Fruit fly (Drosophila melanogaster): Measurements from ENCODE around the gene CG6321.

Gene CG6321

DNA sequence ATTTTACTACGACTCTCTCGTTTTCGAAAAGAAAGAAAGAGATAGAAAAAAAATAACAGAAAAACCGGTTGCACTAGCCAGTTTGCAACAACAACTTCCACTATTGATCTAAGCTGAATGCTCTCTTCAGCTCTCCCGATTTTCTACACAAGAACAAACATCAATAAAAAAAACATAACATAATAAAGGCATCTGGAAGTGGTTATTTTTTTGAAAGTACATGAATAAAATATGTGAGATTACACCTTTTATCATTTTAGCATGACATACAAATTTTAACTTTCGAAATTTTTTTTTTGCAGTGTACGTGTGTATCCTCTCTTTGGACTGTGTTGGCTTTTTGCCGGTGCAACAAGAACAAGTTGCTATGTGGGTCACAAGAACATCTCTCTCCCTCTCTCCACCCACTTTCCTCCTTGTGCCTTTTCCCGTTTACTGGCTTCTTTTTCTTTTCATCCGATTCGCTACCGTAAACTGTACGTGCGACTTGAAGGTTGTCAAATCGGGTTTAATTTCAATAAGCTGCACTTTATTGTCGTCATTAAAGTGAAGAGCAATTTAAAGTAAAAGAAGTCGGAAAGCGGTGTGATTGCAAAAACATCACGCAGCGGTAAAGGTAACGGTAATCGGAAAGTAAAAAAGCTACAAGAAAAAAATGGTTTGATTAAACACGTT is 23.7 kb upstream of the CG6321 start (continued):
- TF ChIP-seq MTF-1 (GFP tag; optimal IDR thresholded peaks at IDR 0.05; ENCODE audit: borderline replicate concordance), result peak; percentile 86
- TF ChIP-seq CG7271 (tag; optimal IDR thresholded peaks at IDR 0.05), result peak; percentile 89
- peak; percentile 56 for TF ChIP-seq MESR4 (GFP tag; optimal IDR thresholded peaks at IDR 0.05)
- TF ChIP-seq dmrt11E (tag; optimal IDR thresholded peaks at IDR 0.05), result peak; percentile 98
- no peak for TF ChIP-seq ham (GFP tag; IDR thresholded peaks at IDR 0.05)
- TF ChIP-seq dm (GFP tag; optimal IDR thresholded peaks at IDR 0.05), result peak; percentile 94
- no peak for TF ChIP-seq CG42726 (GFP tag; IDR thresholded peaks at IDR 0.05; ENCODE audit: partially characterized antibody)
- TF ChIP-seq fd3F (GFP tag; optimal IDR thresholded peaks at IDR 0.05), result peak; percentile 89
- peak; percentile 89 for TF ChIP-seq CG6683 (GFP tag; optimal IDR thresholded peaks at IDR 0.05)
- peak; percentile 89 for TF ChIP-seq danr (GFP tag; IDR thresholded peaks at IDR 0.05)
- TF ChIP-seq CG1024 (GFP tag; IDR thresholded peaks at IDR 0.05), result peak; percentile 94
- peak; percentile 98 for TF ChIP-seq gsb-n (tag; optimal IDR thresholded peaks at IDR 0.05)
- TF ChIP-seq pfk (GFP tag; optimal IDR thresholded peaks at IDR 0.05), result peak; percentile 24
- peak; percentile 98 for TF ChIP-seq CG12391 (tag; optimal IDR thresholded peaks at IDR 0.05)
- peak; percentile 97 for TF ChIP-seq CG32767 (GFP tag; IDR thresholded peaks at IDR 0.05)
- TF ChIP-seq psq (GFP tag; optimal IDR thresholded peaks at IDR 0.05), result peak; percentile 91
- no peak for TF ChIP-seq hb (GFP tag; IDR thresholded peaks at IDR 0.05; ENCODE audit: partially characterized antibody)
- TF ChIP-seq knrl (GFP tag; IDR thresholded peaks at IDR 0.05; ENCODE audit: partially characterized antibody), result no peak
- TF ChIP-seq Nf-YB (GFP tag; optimal IDR thresholded peaks at IDR 0.05), result peak; percentile 88
- TF ChIP-seq CG8089 (GFP tag; optimal IDR thresholded peaks at IDR 0.05), result peak; percentile 97
- peak; percentile 97 for TF ChIP-seq Atf3 (GFP tag; optimal IDR thresholded peaks at IDR 0.05)
- TF ChIP-seq CG6254 (GFP tag; optimal IDR thresholded peaks at IDR 0.05), result peak; percentile 96
- TF ChIP-seq dysf (GFP tag; IDR thresholded peaks at IDR 0.05), result peak; percentile 97
- peak; percentile 96 for TF ChIP-seq salm (tag; optimal IDR thresholded peaks at IDR 0.05)
- TF ChIP-seq CG32772 (GFP tag; IDR thresholded peaks at IDR 0.05), result peak; percentile 96
- TF ChIP-seq CG15011 (GFP tag; optimal IDR thresholded peaks at IDR 0.05), result peak; percentile 88
- TF ChIP-seq klu (GFP tag; IDR thresholded peaks at IDR 0.05), result peak; percentile 79
- TF ChIP-seq Dll (GFP tag; IDR thresholded peaks at IDR 0.05; ENCODE audit: partially characterized antibody), result no peak
- peak; percentile 95 for TF ChIP-seq NC2α (GFP tag; optimal IDR thresholded peaks at IDR 0.05)
- peak; percentile 93 for TF ChIP-seq org-1 (GFP tag; optimal IDR thresholded peaks at IDR 0.05)
- TF ChIP-seq Neu2 (GFP tag; optimal IDR thresholded peaks at IDR 0.05; ENCODE audit: borderline replicate concordance), result peak; percentile 86
- peak; percentile 36; the same call in 1 of the 2 replicates for TF ChIP-seq Dip2 (GFP tag; IDR thresholded peaks at IDR 0.05)
- TF ChIP-seq CG17385 (GFP tag; optimal IDR thresholded peaks at IDR 0.05), result peak; percentile 95
- peak; percentile 95 for TF ChIP-seq CrebB (tag; optimal IDR thresholded peaks at IDR 0.05)
- peak; percentile 91 for TF ChIP-seq Fer3 (tag; optimal IDR thresholded peaks at IDR 0.05)
- peak in 1 of 3 experiments; percentile 97 for TF ChIP-seq Stat92E (GFP tag; optimal IDR thresholded peaks at IDR 0.05)
- TF ChIP-seq sim (GFP tag; IDR thresholded peaks at IDR 0.05), result peak; percentile 96
- TF ChIP-seq cwo (GFP tag; optimal IDR thresholded peaks at IDR 0.05), result peak; percentile 91
- peak; percentile 95 for TF ChIP-seq sisA (GFP tag; IDR thresholded peaks at IDR 0.05)
- TF ChIP-seq CG17359 (tag; optimal IDR thresholded peaks at IDR 0.05), result peak; percentile 97
- peak; percentile 88 for TF ChIP-seq fd64A (GFP tag; optimal IDR thresholded peaks at IDR 0.05)
- peak; percentile 96 for TF ChIP-seq ranshi (GFP tag; IDR thresholded peaks at IDR 0.05)
- TF ChIP-seq aop (GFP tag; IDR thresholded peaks at IDR 0.05), result peak; percentile 92
- peak; percentile 89 for TF ChIP-seq twi (tag; optimal IDR thresholded peaks at IDR 0.05)
- peak; percentile 82 for TF ChIP-seq gro (GFP tag; optimal IDR thresholded peaks at IDR 0.05)
- TF ChIP-seq Opbp (GFP tag; IDR thresholded peaks at IDR 0.05; ENCODE audit: partially characterized antibody), result no peak
- TF ChIP-seq h (optimal IDR thresholded peaks at IDR 0.05), result no peak
- TF ChIP-seq onecut (GFP tag; IDR thresholded peaks at IDR 0.05), result peak; percentile 91
- TF ChIP-seq jumu (GFP tag; optimal IDR thresholded peaks at IDR 0.05), result peak; percentile 95

Data from whole organism, embryonic.